Worm (Caenorhabditis elegans): ENCODE results near the gene K11H12.6.

The K11H12.6 gene

DNA sequence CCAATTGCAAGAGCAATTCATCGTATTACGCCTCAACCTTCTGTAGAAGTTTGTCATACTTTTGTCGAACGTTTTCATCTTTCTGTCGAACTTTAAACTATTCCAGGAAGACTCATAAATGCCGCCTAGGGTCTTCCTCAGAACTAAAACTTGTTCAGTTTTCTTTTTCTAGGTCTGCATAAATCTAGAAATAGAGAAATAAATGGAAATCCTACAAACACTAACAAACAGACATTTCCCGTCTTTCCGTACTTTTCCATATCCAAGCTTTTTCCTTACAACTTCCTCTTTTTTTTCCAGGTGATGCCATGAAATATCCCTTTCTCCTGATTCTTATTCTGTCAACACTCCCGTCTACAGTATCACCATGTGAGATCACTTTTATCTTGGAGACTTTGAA, 17.1 kb downstream of the K11H12.6 start, which contains the start of gene cutl-28:
cutl-28 (plus strand) TSS at position 301 of the 400 bp plus-strand sequence.
- TF ChIP-seq Y55F3AM.14 (GFP tag; optimal IDR thresholded peaks at IDR 0.05) (no peak), nhr-11 (tag; optimal IDR thresholded peaks at IDR 0.05) (no peak), ZK546.5 (tag; optimal IDR thresholded peaks at IDR 0.05) (no peak), lin-11 (tag; optimal IDR thresholded peaks at IDR 0.05) (no peak), aly-2 (tag; optimal IDR thresholded peaks at IDR 0.05) (no peak), nhr-77 (tag; optimal IDR thresholded peaks at IDR 0.05) (no peak), nhr-129 (tag; optimal IDR thresholded peaks at IDR 0.05) (no peak), nhr-23 (tag; optimal IDR thresholded peaks at IDR 0.05) (no peak), mab-5 (tag; optimal IDR thresholded peaks at IDR 0.05) (no peak), alr-1 (tag; optimal IDR thresholded peaks at IDR 0.05) (no peak), ztf-4 (tag; optimal IDR thresholded peaks at IDR 0.05) (no peak), nhr-12 (tag; optimal IDR thresholded peaks at IDR 0.05) (no peak), sma-3 (GFP tag; optimal IDR thresholded peaks at IDR 0.05) (no peak), snpc-4 (tag; optimal IDR thresholded peaks at IDR 0.05) (no peak), unc-39 (tag; optimal IDR thresholded peaks at IDR 0.05) (no peak), nhr-10 (tag; optimal IDR thresholded peaks at IDR 0.05) (no peak), R02D3.7 (tag; optimal IDR thresholded peaks at IDR 0.05) (no peak)

DNA sequence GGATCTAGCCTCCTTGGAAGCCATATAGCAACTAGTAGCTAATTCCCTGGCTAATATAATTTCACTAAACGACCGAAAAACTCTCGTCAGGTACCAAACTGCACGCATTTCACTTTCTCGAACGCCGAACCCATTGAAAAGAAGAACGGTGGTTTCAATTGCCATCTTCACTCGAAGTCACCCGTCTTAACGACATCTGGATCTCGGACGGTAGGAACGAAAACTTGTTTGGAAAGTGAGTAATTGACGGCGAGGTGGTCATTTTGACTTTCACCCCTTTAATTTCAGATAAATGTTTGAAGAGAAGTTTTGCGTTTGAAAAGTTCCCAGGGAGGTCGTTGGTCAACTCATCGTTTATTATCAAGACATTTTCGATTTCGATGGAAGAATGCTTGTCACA, 17.7 kb downstream of the K11H12.6 start:
- no peak for TF ChIP-seq ama-1 (optimal IDR thresholded peaks at IDR 0.05)
- TF ChIP-seq Y55F3AM.14 (GFP tag; optimal IDR thresholded peaks at IDR 0.05), result no peak
- no peak for TF ChIP-seq ceh-82 (tag; optimal IDR thresholded peaks at IDR 0.05)
- TF ChIP-seq nhr-21 (tag; optimal IDR thresholded peaks at IDR 0.05), result no peak
- no peak for TF ChIP-seq mbf-1 (tag; optimal IDR thresholded peaks at IDR 0.05)
- TF ChIP-seq nhr-12 (tag; optimal IDR thresholded peaks at IDR 0.05), result no peak
- no peak for TF ChIP-seq peb-1 (tag; optimal IDR thresholded peaks at IDR 0.05)
- TF ChIP-seq F13H6.1 (tag; optimal IDR thresholded peaks at IDR 0.05), result no peak
- TF ChIP-seq elt-3 (tag; optimal IDR thresholded peaks at IDR 0.05), result no peak
- TF ChIP-seq mdl-1 (tag; optimal IDR thresholded peaks at IDR 0.05), result no peak

DNA sequence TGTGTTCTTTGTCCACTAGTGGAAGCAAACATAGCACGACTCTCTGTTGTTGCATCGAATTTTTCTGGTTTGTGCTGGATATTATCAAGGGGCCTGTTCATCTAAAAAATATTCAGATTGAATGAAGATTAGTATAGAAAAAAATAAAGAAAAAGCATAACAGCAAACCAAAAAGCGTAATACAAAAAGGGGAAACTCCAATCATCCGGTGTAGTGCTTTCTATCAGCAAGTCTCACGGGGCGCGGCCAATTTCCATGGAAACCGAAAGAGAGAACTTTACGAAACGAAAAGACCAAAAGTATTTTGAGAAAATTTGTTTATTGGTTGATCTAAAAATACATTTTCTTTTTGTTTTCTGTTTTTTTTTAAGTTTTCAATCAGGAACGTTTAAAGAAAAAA, 31.2 kb downstream of the K11H12.6 start, which contains the start of gene Y55F3C.17:
Y55F3C.17 (minus strand) TSS at position 101 of the 400 bp plus-strand sequence.
- TF ChIP-seq C34F6.9 (tag; optimal IDR thresholded peaks at IDR 0.05) (no peak), nhr-77 (tag; optimal IDR thresholded peaks at IDR 0.05) (no peak), nhr-11 (tag; optimal IDR thresholded peaks at IDR 0.05) (no peak), ztf-11 (tag; optimal IDR thresholded peaks at IDR 0.05) (no peak)

DNA sequence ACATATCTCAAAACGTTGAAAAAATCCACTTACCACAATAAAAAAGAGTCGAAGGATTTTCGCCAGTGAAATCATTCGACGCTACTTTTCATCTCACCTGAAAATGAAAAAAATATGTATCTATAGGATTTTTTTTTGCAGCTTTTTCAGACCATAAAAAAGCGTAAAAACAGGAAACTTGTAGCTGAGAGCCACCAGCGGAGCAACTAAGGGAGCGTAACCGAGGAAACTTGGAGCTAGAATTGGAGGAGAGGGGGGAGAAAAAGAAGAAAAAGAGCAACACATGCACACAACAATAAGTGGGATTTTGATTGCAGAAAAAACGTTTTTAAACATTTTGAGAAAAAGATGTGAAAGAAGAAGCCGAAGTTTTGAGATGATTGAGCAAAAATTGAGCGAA, 40.5 kb downstream of the K11H12.6 start, which contains the start of gene cutl-26:
cutl-26 (minus strand) TSS at position 101 of the 400 bp plus-strand sequence.
- TF ChIP-seq lsy-2 (tag; optimal IDR thresholded peaks at IDR 0.05) (no peak), F13H6.1 (tag; optimal IDR thresholded peaks at IDR 0.05) (no peak), peb-1 (tag; optimal IDR thresholded peaks at IDR 0.05) (no peak), aly-2 (tag; optimal IDR thresholded peaks at IDR 0.05) (no peak), ama-1 (optimal IDR thresholded peaks at IDR 0.05) (no peak), Y55F3AM.14 (GFP tag; optimal IDR thresholded peaks at IDR 0.05) (no peak), unc-39 (tag; optimal IDR thresholded peaks at IDR 0.05) (no peak), zag-1 (tag; optimal IDR thresholded peaks at IDR 0.05) (no peak), lin-13 (GFP tag; optimal IDR thresholded peaks at IDR 0.05) (no peak), blmp-1 (tag; optimal IDR thresholded peaks at IDR 0.05; ENCODE audit: insufficient read depth) (no peak), elt-1 (tag; optimal IDR thresholded peaks at IDR 0.05) (no peak), elt-3 (tag; optimal IDR thresholded peaks at IDR 0.05) (no peak), nhr-12 (tag; optimal IDR thresholded peaks at IDR 0.05) (no peak), alr-1 (tag; optimal IDR thresholded peaks at IDR 0.05) (no peak), fos-1 (tag; optimal IDR thresholded peaks at IDR 0.05) (no peak), ztf-1 (GFP tag; conservative IDR thresholded peaks at IDR 0.05) (no peak), mbf-1 (tag; optimal IDR thresholded peaks at IDR 0.05) (no peak), sem-4 (tag; optimal IDR thresholded peaks at IDR 0.05) (no peak), nhr-10 (tag; optimal IDR thresholded peaks at IDR 0.05) (no peak), nhr-23 (tag; optimal IDR thresholded peaks at IDR 0.05) (no peak)

DNA sequence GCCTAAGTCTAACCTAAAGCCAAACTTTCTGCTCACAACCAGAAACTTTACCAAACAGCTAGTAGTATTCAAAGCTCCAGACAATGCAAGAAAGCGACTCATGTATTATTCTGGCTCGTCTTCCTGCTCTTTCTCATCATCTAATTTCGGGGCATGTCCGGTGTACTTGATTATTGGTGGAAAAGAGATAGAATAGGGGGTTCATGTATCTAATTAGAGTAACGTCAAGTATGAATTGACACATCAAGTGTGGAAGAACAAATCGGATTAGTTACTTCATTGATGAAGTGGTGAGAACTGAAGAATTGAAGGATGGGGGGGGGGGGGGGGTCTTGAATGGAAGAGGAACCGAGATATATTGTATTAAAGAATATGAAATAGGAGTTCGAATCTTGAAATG, 48.3 kb downstream of the K11H12.6 start:
- TF ChIP-seq unc-62 (GFP tag; optimal IDR thresholded peaks at IDR 0.05) (no peak), zag-1 (tag; optimal IDR thresholded peaks at IDR 0.05) (no peak), sma-3 (GFP tag; optimal IDR thresholded peaks at IDR 0.05) (no peak)
